Fruit fly (Drosophila melanogaster) whole organism, embryonic: Measurements from ENCODE around the gene Pfas.

Source experiments
- Adf1 ChIP-seq: fragments of 200-800 bp; sonication (Bioruptor generic); IDR thresholded peaks from 2 replicates; pipeline ENCODE4 v1.3.6; 2022; ENCODE audit warnings: missing biosample characterization, missing genetic modification characterization
- Atf-2 ChIP-seq: fragments of 200-800 bp; sonication (Bioruptor generic); optimal IDR thresholded peaks from 2 replicates; lab custom pipeline; 2016; ENCODE audit warnings: missing biosample characterization, missing genetic modification characterization
- BEAF-32 ChIP-seq: fragments of 200-800 bp; sonication (Bioruptor generic); optimal IDR thresholded peaks from 3 replicates; lab custom pipeline; 2017; ENCODE audit warnings: missing biosample characterization, missing genetic modification characterization, mild to moderate bottlenecking, moderate library complexity, missing genetic modification reagents
- Bgb ChIP-seq: fragments of 200-800 bp; sonication (Bioruptor generic); IDR thresholded peaks from 2 replicates; pipeline ENCODE4 v1.3.6; 2022; ENCODE audit warnings: missing biosample characterization, missing genetic modification characterization; ENCODE audit not compliant: partially characterized antibody
- CG10959 ChIP-seq: fragments of 200-800 bp; sonication (Bioruptor generic); IDR thresholded peaks from 2 replicates; pipeline ENCODE4 v1.3.6; 2022; ENCODE audit warnings: missing biosample characterization, missing genetic modification characterization
- CG13287 ChIP-seq: fragments of 200-800 bp; sonication (Bioruptor generic); IDR thresholded peaks from 2 replicates; pipeline ENCODE4 v1.3.6; 2022; ENCODE audit warnings: missing biosample characterization, missing genetic modification characterization; ENCODE audit not compliant: partially characterized antibody
- CG13894 ChIP-seq: fragments of 200-800 bp; sonication (Bioruptor generic); optimal IDR thresholded peaks from 3 replicates; lab custom pipeline; 2018; ENCODE audit warnings: missing biosample characterization, mild to moderate bottlenecking, missing genetic modification characterization, moderate library complexity
- CG15601 ChIP-seq: fragments of 200-800 bp; sonication (Bioruptor generic); optimal IDR thresholded peaks from 3 replicates; lab custom pipeline; 2019; ENCODE audit warnings: missing biosample characterization, mild to moderate bottlenecking, missing genetic modification characterization, moderate library complexity
- CG18011 ChIP-seq: fragments of 200-800 bp; sonication (Bioruptor generic); optimal IDR thresholded peaks from 2 replicates; lab custom pipeline; 2017; ENCODE audit warnings: missing biosample characterization, missing genetic modification characterization, mild to moderate bottlenecking, moderate library complexity, missing genotype
- CG30403 ChIP-seq: fragments of 200-800 bp; sonication (Bioruptor generic); optimal IDR thresholded peaks from 3 replicates; lab custom pipeline; 2016; ENCODE audit warnings: missing biosample characterization, missing genetic modification characterization
- CG32772 ChIP-seq: fragments of 200-800 bp; sonication (Bioruptor generic); IDR thresholded peaks from 2 replicates; pipeline ENCODE4 v1.3.6; 2022; ENCODE audit warnings: missing biosample characterization, missing genetic modification characterization
- CG3281 ChIP-seq: fragments of 200-800 bp; sonication (Bioruptor generic); optimal IDR thresholded peaks from 3 replicates; lab custom pipeline; 2017; ENCODE audit warnings: missing biosample characterization, mild to moderate bottlenecking, missing genetic modification characterization
- CG33213 ChIP-seq: fragments of 200-800 bp; sonication (Bioruptor generic); optimal IDR thresholded peaks from 3 replicates; lab custom pipeline; 2016; ENCODE audit warnings: missing biosample characterization, missing genetic modification characterization
- CG34376 ChIP-seq: fragments of 200-800 bp; sonication (Bioruptor generic); optimal IDR thresholded peaks from 2 replicates; lab custom pipeline; 2018; ENCODE audit warnings: missing biosample characterization, mild to moderate bottlenecking, missing genetic modification characterization
- CG4854 ChIP-seq: fragments of 200-800 bp; sonication (Bioruptor generic); optimal IDR thresholded peaks from 2 replicates; lab custom pipeline; 2016; ENCODE audit warnings: missing biosample characterization, missing genetic modification characterization, inconsistent platforms
- CG6765 ChIP-seq: fragments of 200-800 bp; sonication (Bioruptor generic); optimal IDR thresholded peaks from 3 replicates; lab custom pipeline; 2017; ENCODE audit warnings: missing biosample characterization, mild to moderate bottlenecking, missing genetic modification characterization
- CG9437 ChIP-seq: fragments of 200-800 bp; sonication (Bioruptor generic); optimal IDR thresholded peaks from 2 replicates; lab custom pipeline; 2018; ENCODE audit warnings: missing biosample characterization, mild to moderate bottlenecking, missing genetic modification characterization
- CrebB ChIP-seq: fragments of 200-800 bp; sonication (Bioruptor generic); optimal IDR thresholded peaks from 3 replicates; lab custom pipeline; 2018; ENCODE audit warnings: missing biosample characterization, mild to moderate bottlenecking, missing genetic modification characterization
- Dad ChIP-seq: fragments of 200-800 bp; sonication (Bioruptor generic); optimal IDR thresholded peaks from 3 replicates; lab custom pipeline; 2016; ENCODE audit warnings: missing biosample characterization, missing genetic modification characterization
- Deaf1 ChIP-seq: fragments of 200-800 bp; optimal IDR thresholded peaks from 3 replicates; lab custom pipeline; 2019; ENCODE audit warnings: missing biosample characterization, mild to moderate bottlenecking, missing genetic modification characterization, moderate library complexity
- Dip2 ChIP-seq: fragments of 200-800 bp; sonication (Bioruptor generic); IDR thresholded peaks from 2 replicates; pipeline ENCODE4 v1.3.6; 2022; ENCODE audit warnings: missing biosample characterization, missing genetic modification characterization
- ERR ChIP-seq: fragments of 200-800 bp; sonication (Bioruptor generic); optimal IDR thresholded peaks from 2 replicates; lab custom pipeline; 2016; ENCODE audit warnings: missing biosample characterization, missing genetic modification characterization
- Ets97D ChIP-seq: fragments of 200-800 bp; sonication (Bioruptor generic); optimal IDR thresholded peaks from 3 replicates; lab custom pipeline; 2016; ENCODE audit warnings: missing biosample characterization, missing genetic modification characterization
- Fer3 ChIP-seq: fragments of 200-800 bp; sonication (Bioruptor generic); optimal IDR thresholded peaks from 2 replicates; lab custom pipeline; 2018; ENCODE audit warnings: missing biosample characterization, mild to moderate bottlenecking, missing genetic modification characterization, moderate library complexity
- HLH4C ChIP-seq: fragments of 200-800 bp; sonication (Bioruptor generic); IDR thresholded peaks from 3 replicates; pipeline ENCODE4 v1.3.6; 2022; ENCODE audit warnings: missing biosample characterization, missing genetic modification characterization; ENCODE audit not compliant: partially characterized antibody
- HmgD ChIP-seq: fragments of 200-800 bp; sonication (Bioruptor generic); optimal IDR thresholded peaks from 3 replicates; lab custom pipeline; 2016; ENCODE audit warnings: missing biosample characterization, missing genetic modification characterization
- Hr78 ChIP-seq, 2 experiments: fragments of 200-800 bp in 1 of 2; fragments of >200 bp in 1 of 2; sonication (Bioruptor generic) in 1 of 2; optimal IDR thresholded peaks; 2 replicates each; lab custom pipeline; 2017 to 2019; ENCODE audit warnings: missing biosample characterization in 2 of 2, missing genetic modification characterization in 2 of 2, mild to moderate bottlenecking in 1 of 2, moderate library complexity in 1 of 2
- Hsf ChIP-seq: fragments of 200-800 bp; sonication (Bioruptor generic); optimal IDR thresholded peaks from 3 replicates; lab custom pipeline; 2016; ENCODE audit warnings: missing biosample characterization, missing genetic modification characterization
- Scr ChIP-seq: fragments of 200-800 bp; sonication (Bioruptor generic); IDR thresholded peaks from 2 replicates; pipeline ENCODE4 v1.3.6; 2022; ENCODE audit warnings: missing biosample characterization, missing genetic modification characterization; ENCODE audit not compliant: partially characterized antibody
- Trl ChIP-seq, 3 experiments: fragments of >200 bp in 2 of 3; fragments of 200-800 bp in 1 of 3; sonication (Bioruptor generic) in 1 of 3; optimal IDR thresholded peaks; 2 replicates in 1 of 3; 3 replicates in 2 of 3; lab custom pipeline; 2016 to 2017; ENCODE audit warnings: missing biosample characterization in 1 of 3, missing genetic modification characterization in 1 of 3
- amos ChIP-seq: fragments of 200-800 bp; sonication (Bioruptor generic); IDR thresholded peaks from 2 replicates; pipeline ENCODE4 v1.3.6; 2022; ENCODE audit warnings: missing biosample characterization, missing genetic modification characterization; ENCODE audit not compliant: partially characterized antibody
- ap ChIP-seq: fragments of 200-800 bp; sonication (Bioruptor generic); IDR thresholded peaks from 2 replicates; pipeline ENCODE4 v1.3.6; 2022; ENCODE audit warnings: missing biosample characterization, missing genetic modification characterization
- bsh ChIP-seq, 2 experiments: fragments of 200-800 bp; sonication (Bioruptor generic); optimal IDR thresholded peaks; 2 replicates each; lab custom pipeline; 2017 to 2018; ENCODE audit warnings: mild to moderate bottlenecking in 2 of 2, missing biosample characterization in 2 of 2, missing genetic modification characterization in 2 of 2, moderate library complexity in 1 of 2
- chif ChIP-seq, 2 experiments: fragments of 200-800 bp; sonication (Bioruptor generic); optimal IDR thresholded peaks; 3 replicates each; lab custom pipeline; 2016; ENCODE audit warnings: missing biosample characterization in 2 of 2, missing genetic modification characterization in 2 of 2
- hbn ChIP-seq: fragments of 200-800 bp; sonication (Bioruptor generic); IDR thresholded peaks from 2 replicates; pipeline ENCODE4 v1.3.6; 2022; ENCODE audit warnings: missing biosample characterization, missing genetic modification characterization; ENCODE audit not compliant: partially characterized antibody
- kah ChIP-seq: fragments of 200-800 bp; sonication (Bioruptor generic); optimal IDR thresholded peaks from 2 replicates; lab custom pipeline; 2018; ENCODE audit warnings: missing biosample characterization, mild to moderate bottlenecking, missing genetic modification characterization
- odd ChIP-seq: fragments of 200-800 bp; sonication (Bioruptor generic); optimal IDR thresholded peaks from 2 replicates; lab custom pipeline; 2017; ENCODE audit warnings: missing biosample characterization, mild to moderate bottlenecking, missing genetic modification characterization
- onecut ChIP-seq: fragments of 200-800 bp; sonication (Bioruptor generic); IDR thresholded peaks from 2 replicates; pipeline ENCODE4 v1.3.6; 2022; ENCODE audit warnings: missing biosample characterization, missing genetic modification characterization
- ranshi ChIP-seq: fragments of 200-800 bp; sonication (Bioruptor generic); IDR thresholded peaks from 2 replicates; pipeline ENCODE4 v1.3.6; 2022; ENCODE audit warnings: missing biosample characterization, missing genetic modification characterization
- scrt ChIP-seq: fragments of 200-800 bp; sonication (Bioruptor generic); optimal IDR thresholded peaks from 2 replicates; lab custom pipeline; 2018; ENCODE audit warnings: missing biosample characterization, mild to moderate bottlenecking, missing genetic modification characterization, moderate library complexity
- shn ChIP-seq: fragments of 200-800 bp; sonication (Bioruptor generic); optimal IDR thresholded peaks from 3 replicates; lab custom pipeline; 2016; ENCODE audit warnings: missing biosample characterization, missing genetic modification characterization
- sisA ChIP-seq: fragments of 200-800 bp; sonication (Bioruptor generic); IDR thresholded peaks from 2 replicates; pipeline ENCODE4 v1.3.6; 2022; ENCODE audit warnings: missing biosample characterization, missing genetic modification characterization
- sug ChIP-seq: fragments of 200-800 bp; optimal IDR thresholded peaks from 2 replicates; lab custom pipeline; 2019; ENCODE audit warnings: missing biosample characterization, mild to moderate bottlenecking, missing genetic modification characterization, moderate library complexity
- tll ChIP-seq, 2 experiments: fragments of 200-800 bp in 1 of 2; fragments of >200 bp in 1 of 2; sonication (Bioruptor generic) in 1 of 2; optimal IDR thresholded peaks; 2 replicates each; lab custom pipeline; 2017 to 2019; ENCODE audit warnings: missing biosample characterization in 2 of 2, missing genetic modification characterization in 2 of 2, mild to moderate bottlenecking in 1 of 2, moderate library complexity in 1 of 2
- vfl ChIP-seq: fragments of 200-800 bp; sonication (Bioruptor generic); optimal IDR thresholded peaks from 2 replicates; lab custom pipeline; 2016; ENCODE audit warnings: missing biosample characterization, missing genetic modification characterization
- vvl ChIP-seq: fragments of 200-800 bp; sonication (Bioruptor generic); IDR thresholded peaks from 2 replicates; pipeline ENCODE4 v1.3.6; 2022; ENCODE audit warnings: missing biosample characterization, missing genetic modification characterization
- zfh2 ChIP-seq: fragments of 200-800 bp; sonication (Bioruptor generic); optimal IDR thresholded peaks from 2 replicates; lab custom pipeline; 2016; ENCODE audit warnings: missing biosample characterization, missing genetic modification characterization

The Pfas gene

DNA sequence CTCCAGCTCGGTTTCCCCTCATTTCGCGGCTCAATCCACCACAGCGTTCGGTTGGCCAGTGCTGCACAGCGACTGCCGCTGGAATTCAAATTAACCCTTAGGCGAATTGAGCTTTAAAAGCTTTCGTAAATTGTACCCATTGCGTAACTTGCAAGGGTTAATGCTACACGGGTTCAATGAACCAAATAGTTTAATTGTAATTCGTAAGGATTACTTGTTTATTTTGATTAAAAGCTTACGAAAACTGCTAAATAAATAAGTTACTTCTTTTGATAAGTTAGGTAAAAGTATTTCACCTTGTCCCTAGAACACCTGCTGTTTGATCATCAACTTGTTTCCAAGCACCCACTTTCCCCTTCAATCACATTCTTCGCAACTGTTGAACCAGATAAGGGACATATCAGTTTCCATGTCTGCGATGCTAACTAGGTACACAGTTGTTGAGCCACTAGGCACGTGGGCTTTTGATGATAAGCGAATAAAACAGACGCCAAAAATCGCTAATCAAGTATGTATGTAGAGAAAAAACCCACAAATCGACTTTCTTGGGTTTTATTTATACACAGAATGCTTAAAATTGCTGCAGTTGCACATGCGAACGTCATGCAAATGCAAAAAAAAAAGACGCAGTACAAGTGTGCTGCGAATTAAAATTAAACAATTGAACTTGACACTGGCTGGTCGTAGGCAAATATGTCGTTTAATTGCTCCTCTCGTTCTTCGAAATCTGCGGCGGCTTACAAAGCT is at the start of gene Pfas (continued):
- TF ChIP-seq CG32772 = no peak
- peak; percentile 45 for TF ChIP-seq Hsf
- TF ChIP-seq kah = no peak
- TF ChIP-seq CG3281 (GFP tag; lab: Kevin White, UChicago) = peak; percentile 73
- peak; percentile 46 for TF ChIP-seq ERR
- peak; percentile 72 for TF ChIP-seq zfh2 (GFP tag; lab: Kevin White, UChicago)
- no peak for TF ChIP-seq hbn
- peak in 1 of 2 experiments; percentile 7 for TF ChIP-seq chif (GFP tag; optimal IDR thresholded peaks at IDR 0.05; lab: Kevin White, UChicago)
- peak in 1 of 2 experiments; percentile 41 for TF ChIP-seq Hr78 (GFP tag; optimal IDR thresholded peaks at IDR 0.05; lab: Kevin White, UChicago)
- peak; percentile 15 for TF ChIP-seq Atf-2 (GFP tag; lab: Kevin White, UChicago)
- no peak for TF ChIP-seq CG13287 (GFP tag; lab: Robert Waterston, UW)
- TF ChIP-seq HLH4C (GFP tag; lab: Robert Waterston, UW) = no peak
- TF ChIP-seq Fer3 (tag; lab: Kevin White, UChicago) = peak; percentile 53
- peak; percentile 54 for TF ChIP-seq CG10959
- TF ChIP-seq vvl = peak; percentile 47; the same call in 1 of the 2 replicates
- TF ChIP-seq bsh (GFP tag; optimal IDR thresholded peaks at IDR 0.05; lab: Kevin White, UChicago) = peak in 1 of 2 experiments; percentile 45
- peak; percentile 66 for TF ChIP-seq CrebB
- peak; percentile 64 for TF ChIP-seq vfl (GFP tag; lab: Kevin White, UChicago)
- peak; percentile 33 for TF ChIP-seq Ets97D
- TF ChIP-seq CG30403 (GFP tag; lab: Kevin White, UChicago) = peak; percentile 66
- peak; percentile 48 for TF ChIP-seq Dad
- TF ChIP-seq ranshi = peak; percentile 64
- TF ChIP-seq CG9437 (GFP tag; lab: Kevin White, UChicago) = peak; percentile 8
- peak; percentile 46 for TF ChIP-seq CG6765 (GFP tag; lab: Kevin White, UChicago)
- TF ChIP-seq Adf1 (GFP tag; lab: Robert Waterston, UW) = 0 out of 2 replicates have a peak, but pooled peaks have one; percentile 34
- TF ChIP-seq scrt = peak; percentile 47
- peak; percentile 68 for TF ChIP-seq sug (tag; lab: Kevin White, UChicago)
- TF ChIP-seq CG18011 (GFP tag; lab: Kevin White, UChicago) = peak; percentile 56
- no peak for TF ChIP-seq BEAF-32 (GFP tag; lab: Kevin White, UChicago)
- peak; percentile 58 for TF ChIP-seq CG13894 (tag; lab: Kevin White, UChicago)
- TF ChIP-seq CG4854 (GFP tag; lab: Kevin White, UChicago) = peak; percentile 46
- TF ChIP-seq ap (GFP tag; lab: Robert Waterston, UW) = no peak
- peak; percentile 44 for TF ChIP-seq shn (GFP tag; lab: Kevin White, UChicago)
- no peak for TF ChIP-seq Dip2 (GFP tag; lab: Robert Waterston, UW)
- no peak for TF ChIP-seq Scr (GFP tag; lab: Robert Waterston, UW)
- no peak for TF ChIP-seq tll (GFP tag; optimal IDR thresholded peaks at IDR 0.05; lab: Kevin White, UChicago)
- peak; percentile 33; the same call in 1 of the 2 replicates for TF ChIP-seq Bgb
- TF ChIP-seq odd = no peak
- no peak for TF ChIP-seq Trl (optimal IDR thresholded peaks at IDR 0.05; lab: Kevin White, UChicago)
- peak; percentile 52 for TF ChIP-seq Trl (GFP tag; optimal IDR thresholded peaks at IDR 0.05; lab: Kevin White, UChicago)
- TF ChIP-seq sisA (GFP tag; lab: Robert Waterston, UW) = 0 out of 2 replicates have a peak, but pooled peaks have one; percentile 11
- peak; percentile 37 for TF ChIP-seq CG33213 (GFP tag; lab: Kevin White, UChicago)
- peak; percentile 39; the same call in 1 of the 2 replicates for TF ChIP-seq amos (GFP tag; lab: Robert Waterston, UW)
- peak; percentile 64 for TF ChIP-seq Deaf1 (tag; lab: Kevin White, UChicago)
- TF ChIP-seq HmgD (GFP tag; lab: Kevin White, UChicago) = peak; percentile 26
- TF ChIP-seq CG15601 (tag; lab: Kevin White, UChicago) = peak; percentile 52
- peak; percentile 83 for TF ChIP-seq CG34376
- peak; percentile 43; the same call in 1 of the 2 replicates for TF ChIP-seq onecut (GFP tag; lab: Robert Waterston, UW)
